Worm (Caenorhabditis elegans) whole organism, mixed stage, embryonic: ENCODE results near the gene C25D7.10.
A peak's percentile ranks its signal among the peaks of the same experiment; 100 is the strongest.

Experiments
- M03D4.4 ChIP-seq: sonication (generic microtip); optimal IDR thresholded peaks from 2 replicates; lab custom pipeline; 2017; ENCODE audit warnings: mild to moderate bottlenecking, missing genetic modification characterization, missing compliant biosample characterization
- bed-3 ChIP-seq: fragments of 200-800 bp; sonication (Bioruptor generic); optimal IDR thresholded peaks from 3 replicates; lab custom pipeline; 2018; ENCODE audit warnings: mild to moderate bottlenecking, missing genetic modification characterization, moderate library complexity, missing compliant biosample characterization
- blmp-1 ChIP-seq: fragments of 150-350 bp; optimal IDR thresholded peaks from 2 replicates; lab custom pipeline; 2014; ENCODE audit warnings: missing biosample characterization, missing genetic modification characterization
- ceh-39 ChIP-seq: fragments of 150-350 bp; optimal IDR thresholded peaks from 2 replicates; lab custom pipeline; 2014; ENCODE audit warnings: missing biosample characterization, missing genetic modification characterization
- ceh-43 ChIP-seq: fragments of 200-800 bp; sonication (Bioruptor generic); optimal IDR thresholded peaks from 2 replicates; lab custom pipeline; 2018; ENCODE audit warnings: mild to moderate bottlenecking, missing genetic modification characterization, moderate library complexity, missing compliant biosample characterization
- ceh-83 ChIP-seq: fragments of 200-800 bp; sonication (Bioruptor generic); optimal IDR thresholded peaks from 2 replicates; lab custom pipeline; 2018; ENCODE audit warnings: mild to moderate bottlenecking, missing genetic modification characterization, missing compliant biosample characterization
- ces-1 ChIP-seq: fragments of 150-350 bp; optimal IDR thresholded peaks from 2 replicates; lab custom pipeline; 2014; ENCODE audit warnings: missing biosample characterization, missing genetic modification reagents, missing genetic modification characterization
- cnd-1 ChIP-seq: fragments of 200-800 bp; sonication (Bioruptor generic); optimal IDR thresholded peaks from 2 replicates; lab custom pipeline; 2018; ENCODE audit warnings: mild to moderate bottlenecking, missing genetic modification characterization, missing compliant biosample characterization
- drap-1 ChIP-seq: fragments of 200-800 bp; sonication (Bioruptor generic); optimal IDR thresholded peaks from 3 replicates; lab custom pipeline; 2018; ENCODE audit warnings: mild to moderate bottlenecking, missing genetic modification characterization, missing compliant biosample characterization
- elt-1 ChIP-seq: sonication (generic microtip); optimal IDR thresholded peaks from 2 replicates; lab custom pipeline; 2017; ENCODE audit warnings: missing genetic modification characterization, mild to moderate bottlenecking, missing compliant biosample characterization, antibody characterized with exemption, moderate library complexity, borderline replicate concordance; ENCODE audit not compliant: insufficient read depth
- elt-3 ChIP-seq: fragments of 150-350 bp; optimal IDR thresholded peaks from 2 replicates; lab custom pipeline; 2014; ENCODE audit warnings: missing biosample characterization, missing genetic modification characterization
- flh-1 ChIP-seq: fragments of 200-800 bp; sonication (Bioruptor generic); optimal IDR thresholded peaks from 2 replicates; lab custom pipeline; 2018; ENCODE audit warnings: mild to moderate bottlenecking, missing genetic modification characterization, moderate library complexity, missing compliant biosample characterization
- hlh-1 ChIP-seq: fragments of 150-350 bp; optimal IDR thresholded peaks from 2 replicates; lab custom pipeline; 2014; ENCODE audit warnings: missing biosample characterization, missing genetic modification reagents, missing genetic modification characterization
- lin-13 ChIP-seq: fragments of 150-350 bp; optimal IDR thresholded peaks from 2 replicates; lab custom pipeline; 2014; ENCODE audit warnings: missing biosample characterization, missing genetic modification characterization
- lin-32 ChIP-seq: fragments of 200-800 bp; sonication (Bioruptor generic); optimal IDR thresholded peaks from 2 replicates; lab custom pipeline; 2018; ENCODE audit warnings: mild to moderate bottlenecking, missing genetic modification characterization, missing compliant biosample characterization
- lsy-2 ChIP-seq: fragments of 150-350 bp; optimal IDR thresholded peaks from 2 replicates; lab custom pipeline; 2014; ENCODE audit warnings: missing biosample characterization, missing genetic modification characterization
- mab-5 ChIP-seq: fragments of 150-350 bp; optimal IDR thresholded peaks from 2 replicates; lab custom pipeline; 2014; ENCODE audit warnings: missing biosample characterization, missing genetic modification characterization
- mep-1 ChIP-seq: fragments of 150-350 bp; optimal IDR thresholded peaks from 2 replicates; lab custom pipeline; 2017; ENCODE audit warnings: missing biosample characterization, missing genetic modification reagents, missing genetic modification characterization, inconsistent platforms
- mls-2 ChIP-seq: sonication (generic microtip); optimal IDR thresholded peaks from 2 replicates; lab custom pipeline; 2016; ENCODE audit warnings: mild to moderate bottlenecking, missing genetic modification characterization, moderate library complexity, missing compliant biosample characterization
- nhr-12 ChIP-seq: fragments of 150-350 bp; optimal IDR thresholded peaks from 2 replicates; lab custom pipeline; 2014; ENCODE audit warnings: missing biosample characterization, missing genetic modification characterization
- nhr-2 ChIP-seq: fragments of 150-350 bp; optimal IDR thresholded peaks from 2 replicates; lab custom pipeline; 2014; ENCODE audit warnings: missing biosample characterization, missing genetic modification characterization
- nhr-237 ChIP-seq: fragments of 150-350 bp; optimal IDR thresholded peaks from 2 replicates; lab custom pipeline; 2014; ENCODE audit warnings: missing biosample characterization, missing genetic modification characterization
- nhr-28 ChIP-seq: fragments of 150-350 bp; optimal IDR thresholded peaks from 2 replicates; lab custom pipeline; 2014; ENCODE audit warnings: missing biosample characterization, missing genetic modification characterization
- nhr-76 ChIP-seq: sonication (generic microtip); optimal IDR thresholded peaks from 2 replicates; lab custom pipeline; 2017; ENCODE audit warnings: missing biosample characterization, missing genetic modification characterization
- pha-4 ChIP-seq: fragments of 150-350 bp; optimal IDR thresholded peaks from 2 replicates; lab custom pipeline; 2018; ENCODE audit warnings: missing biosample characterization, missing genetic modification reagents, missing genetic modification characterization
- sem-2 ChIP-seq: fragments of 200-800 bp; sonication (Bioruptor generic); optimal IDR thresholded peaks from 2 replicates; lab custom pipeline; 2018; ENCODE audit warnings: mild to moderate bottlenecking, missing genetic modification characterization, missing compliant biosample characterization
- snpc-4 ChIP-seq: fragments of 150-350 bp; optimal IDR thresholded peaks from 2 replicates; lab custom pipeline; 2014; ENCODE audit warnings: missing biosample characterization, missing genetic modification characterization
- sptf-1 ChIP-seq: sonication (generic microtip); optimal IDR thresholded peaks from 2 replicates; lab custom pipeline; 2017; ENCODE audit warnings: mild to moderate bottlenecking, missing genetic modification characterization, moderate library complexity, missing compliant biosample characterization
- unc-120 ChIP-seq: sonication (generic microtip); optimal IDR thresholded peaks from 2 replicates; lab custom pipeline; 2017; ENCODE audit warnings: missing genetic modification characterization, missing compliant biosample characterization; ENCODE audit not compliant: poor library complexity, severe bottlenecking
- unc-39 ChIP-seq: fragments of 150-350 bp; optimal IDR thresholded peaks from 2 replicates; lab custom pipeline; 2014; ENCODE audit warnings: missing biosample characterization, missing genetic modification characterization
- unc-62 ChIP-seq: fragments of 150-350 bp; optimal IDR thresholded peaks from 2 replicates; lab custom pipeline; 2014; ENCODE audit warnings: missing biosample characterization, missing genetic modification reagents, missing genetic modification characterization
- zip-8 ChIP-seq: fragments of 150-350 bp; optimal IDR thresholded peaks from 2 replicates; lab custom pipeline; 2014; ENCODE audit warnings: missing biosample characterization, missing genetic modification characterization
- ztf-11 ChIP-seq: fragments of 150-350 bp; optimal IDR thresholded peaks from 2 replicates; lab custom pipeline; 2014; ENCODE audit warnings: missing biosample characterization, missing genetic modification characterization

Gene C25D7.10

DNA sequence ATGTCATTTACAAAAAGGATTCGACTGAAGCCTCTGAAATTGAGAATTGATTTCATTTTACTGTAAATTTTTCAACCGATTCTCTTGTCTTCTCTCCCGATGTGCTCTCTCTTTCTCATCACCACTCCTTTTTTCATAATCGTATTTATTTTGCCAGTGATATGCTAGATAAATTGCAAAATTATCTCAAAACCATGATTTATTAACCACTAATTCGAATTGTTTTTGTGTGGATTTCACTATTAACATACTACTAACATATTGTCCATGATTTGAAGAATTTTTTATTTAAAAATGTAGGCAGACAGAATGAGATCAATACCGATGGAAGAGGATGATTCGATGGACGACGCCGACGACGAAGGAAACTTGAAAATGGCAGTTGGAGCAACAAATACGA, at the start of gene C25D7.10:
Gene C25D7.10, plus strand, starts transcription at position 301 of the 400 bp plus-strand sequence.
- TF ChIP-seq M03D4.4 (tag; lab: Kevin White, UChicago) (no peak), drap-1 (GFP tag; lab: Kevin White, UChicago) (no peak), zip-8 (no peak)

DNA sequence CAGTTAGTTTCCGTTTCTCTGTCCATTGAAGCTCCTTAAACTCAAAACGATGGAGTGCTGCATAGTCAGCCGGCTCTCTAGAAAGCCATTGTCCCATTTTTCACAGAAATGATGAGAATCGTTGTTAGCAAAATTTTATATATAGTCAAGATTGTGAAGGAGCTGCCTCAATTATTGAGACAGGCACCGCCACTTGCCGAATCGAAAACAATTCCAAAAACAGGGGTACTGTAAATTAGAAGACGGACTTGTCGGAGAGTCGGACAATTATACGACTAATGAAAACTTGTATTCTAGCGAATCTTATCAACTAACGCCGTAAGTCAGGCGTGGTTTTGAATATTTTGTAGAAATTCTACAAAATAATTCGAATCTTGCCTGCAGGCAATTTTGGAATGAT, 47.0 kb upstream of the C25D7.10 start, which contains the start of gene F14H8.2:
Gene F14H8.2, minus strand, starts transcription at position 101 of the 400 bp plus-strand sequence.
- TF ChIP-seq lsy-2 (tag; lab: Kevin White, UChicago) (no peak), hlh-1 (tag; lab: Kevin White, UChicago) (no peak), bed-3 (GFP tag; lab: Kevin White, UChicago) (no peak), nhr-12 (tag; lab: Kevin White, UChicago) (no peak), zip-8 (no peak), mls-2 (no peak), drap-1 (GFP tag; lab: Kevin White, UChicago) (no peak), nhr-76 (tag; lab: Kevin White, UChicago) (no peak), mab-5 (tag; lab: Kevin White, UChicago) (no peak), elt-3 (tag; lab: Kevin White, UChicago) (no peak), ceh-83 (GFP tag; lab: Kevin White, UChicago) (no peak), cnd-1 (tag; lab: Kevin White, UChicago) (no peak), ceh-39 (tag; lab: Kevin White, UChicago) (no peak), ztf-11 (tag; lab: Kevin White, UChicago) (no peak)

DNA sequence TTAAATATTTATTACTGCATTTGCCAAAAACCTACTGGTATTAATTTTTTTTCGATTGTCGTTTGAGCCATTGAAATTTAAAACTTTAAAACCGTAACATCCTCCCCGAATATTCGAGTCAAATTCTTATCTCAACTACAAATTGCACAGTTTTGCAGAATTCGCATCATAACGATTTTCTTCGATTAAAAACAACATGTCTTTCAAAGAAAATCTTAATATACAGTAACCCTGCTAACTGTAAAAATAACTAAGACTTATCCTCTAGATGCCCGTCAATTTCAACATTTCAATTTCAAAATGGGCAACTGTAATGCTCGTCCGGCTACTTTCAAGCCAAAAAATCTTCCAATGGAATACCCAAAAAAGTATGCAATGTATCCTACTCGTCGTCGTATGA, 46.5 kb upstream of the C25D7.10 start, which contains the start of gene F14H8.5:
Gene F14H8.5, plus strand, starts transcription at position 301 of the 400 bp plus-strand sequence.
- TF ChIP-seq drap-1 (GFP tag; lab: Kevin White, UChicago) (no peak), unc-120 (tag; lab: Kevin White, UChicago) (no peak), pha-4 (tag; lab: Kevin White, UChicago) (no peak), lsy-2 (tag; lab: Kevin White, UChicago) (no peak), blmp-1 (no peak), nhr-28 (tag; lab: Kevin White, UChicago) (no peak), cnd-1 (tag; lab: Kevin White, UChicago) (no peak), nhr-2 (tag; lab: Kevin White, UChicago) (no peak), unc-62 (GFP tag; lab: Kevin White, UChicago) (no peak), ceh-39 (tag; lab: Kevin White, UChicago) (no peak), nhr-76 (tag; lab: Kevin White, UChicago) (no peak), bed-3 (GFP tag; lab: Kevin White, UChicago) (no peak), M03D4.4 (tag; lab: Kevin White, UChicago) (no peak), mls-2 (no peak), mep-1 (tag; lab: Kevin White, UChicago) (no peak)

DNA sequence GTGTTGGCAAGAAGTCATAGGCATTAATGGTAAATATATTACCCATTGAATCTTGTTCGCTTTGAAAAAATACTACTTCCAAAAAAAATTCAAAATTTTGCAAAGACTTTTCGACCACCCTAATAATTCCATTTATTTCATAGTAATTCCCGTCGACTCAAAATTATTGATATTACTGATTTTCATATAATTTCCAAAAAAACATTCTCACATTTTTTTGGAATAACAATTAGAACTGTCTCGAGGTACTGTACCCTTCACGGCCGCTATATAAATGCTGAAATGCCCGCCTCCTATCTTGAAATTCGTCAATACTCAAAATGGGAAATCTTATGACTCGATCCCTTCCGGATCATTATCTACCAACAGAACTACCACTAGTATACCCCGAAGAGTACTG, 43.7 kb upstream of the C25D7.10 start, which contains the start of gene F14H8.4:
Gene F14H8.4, plus strand, starts transcription at position 301 of the 400 bp plus-strand sequence.
- no peak for TF ChIP-seq hlh-1 (tag; lab: Kevin White, UChicago)
- no peak for TF ChIP-seq elt-1 (tag; lab: Kevin White, UChicago)
- TF ChIP-seq blmp-1: no peak
- no peak for TF ChIP-seq nhr-76 (tag; lab: Kevin White, UChicago)
- TF ChIP-seq unc-39 (tag; lab: Kevin White, UChicago): no peak
- no peak for TF ChIP-seq unc-120 (tag; lab: Kevin White, UChicago)
- TF ChIP-seq cnd-1 (tag; lab: Kevin White, UChicago): no peak
- TF ChIP-seq flh-1 (GFP tag; lab: Kevin White, UChicago): no peak
- no peak for TF ChIP-seq elt-3 (tag; lab: Kevin White, UChicago)
- TF ChIP-seq nhr-2 (tag; lab: Kevin White, UChicago): no peak
- TF ChIP-seq drap-1 (GFP tag; lab: Kevin White, UChicago): no peak
- no peak for TF ChIP-seq pha-4 (tag; lab: Kevin White, UChicago)
- no peak for TF ChIP-seq sem-2 (GFP tag; lab: Kevin White, UChicago)
- TF ChIP-seq ceh-39 (tag; lab: Kevin White, UChicago): no peak
- TF ChIP-seq ces-1 (GFP tag; lab: Kevin White, UChicago): no peak

DNA sequence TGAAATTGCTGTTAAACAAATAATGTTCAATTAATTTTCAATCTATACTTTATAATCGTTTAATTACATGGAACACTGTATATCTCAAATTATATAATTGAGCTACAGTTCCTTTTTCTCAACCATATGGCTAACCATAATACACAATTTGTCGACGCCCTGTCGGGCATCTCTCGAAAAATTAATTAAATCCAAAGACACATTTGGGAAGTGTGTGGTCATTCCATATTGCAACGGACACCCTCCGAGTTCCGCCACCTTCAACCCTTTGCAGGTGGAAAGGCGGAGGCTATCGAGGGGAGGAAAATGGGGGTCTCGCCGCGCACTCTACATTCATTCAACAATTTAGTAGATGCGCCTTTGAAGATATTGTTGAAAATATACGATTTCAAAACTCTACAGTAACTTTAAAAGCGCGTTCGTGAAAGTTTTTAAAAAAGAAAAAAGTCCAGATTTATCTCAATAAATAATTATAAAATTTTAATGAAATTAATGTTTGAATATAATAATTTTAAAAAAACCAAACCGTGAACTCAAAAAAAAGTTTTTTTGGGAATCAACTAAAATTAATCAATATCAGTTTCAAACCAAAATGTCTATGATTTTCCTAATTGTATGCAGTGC, 38.3 kb upstream of the C25D7.10 start, which contains the start of gene F14H8.8:
Gene F14H8.8, plus strand, starts transcription at position 574 of the 624 bp plus-strand sequence.
- TF ChIP-seq pha-4 (tag; lab: Kevin White, UChicago): no peak
- TF ChIP-seq snpc-4 (tag; lab: Kevin White, UChicago): no peak
- no peak for TF ChIP-seq sem-2 (GFP tag; lab: Kevin White, UChicago)
- TF ChIP-seq ceh-39 (tag; lab: Kevin White, UChicago): peak; percentile 36
- TF ChIP-seq cnd-1 (tag; lab: Kevin White, UChicago): no peak
- TF ChIP-seq lsy-2 (tag; lab: Kevin White, UChicago): no peak
- TF ChIP-seq drap-1 (GFP tag; lab: Kevin White, UChicago): peak; percentile 61
- peak; percentile 2 for TF ChIP-seq nhr-2 (tag; lab: Kevin White, UChicago)
- TF ChIP-seq ztf-11 (tag; lab: Kevin White, UChicago): no peak
- no peak for TF ChIP-seq unc-62 (GFP tag; lab: Kevin White, UChicago)
- TF ChIP-seq elt-1 (tag; lab: Kevin White, UChicago): no peak
- TF ChIP-seq elt-3 (tag; lab: Kevin White, UChicago): no peak
- TF ChIP-seq flh-1 (GFP tag; lab: Kevin White, UChicago): no peak
- no peak for TF ChIP-seq M03D4.4 (tag; lab: Kevin White, UChicago)
- no peak for TF ChIP-seq nhr-28 (tag; lab: Kevin White, UChicago)
- no peak for TF ChIP-seq sptf-1 (tag; lab: Kevin White, UChicago)
- TF ChIP-seq unc-120 (tag; lab: Kevin White, UChicago): no peak
- TF ChIP-seq zip-8: no peak
- no peak for TF ChIP-seq hlh-1 (tag; lab: Kevin White, UChicago)
- no peak for TF ChIP-seq nhr-237 (tag; lab: Kevin White, UChicago)
- TF ChIP-seq mep-1 (tag; lab: Kevin White, UChicago): peak; percentile 28
- TF ChIP-seq nhr-76 (tag; lab: Kevin White, UChicago): no peak
- no peak for TF ChIP-seq lin-32 (GFP tag; lab: Kevin White, UChicago)
- TF ChIP-seq lin-13 (tag; lab: Kevin White, UChicago): no peak
- TF ChIP-seq ceh-83 (GFP tag; lab: Kevin White, UChicago): no peak
- no peak for TF ChIP-seq blmp-1
- TF ChIP-seq ceh-43 (GFP tag; lab: Kevin White, UChicago): peak; percentile 35
- no peak for TF ChIP-seq ces-1 (GFP tag; lab: Kevin White, UChicago)
